Fruit fly (Drosophila melanogaster): ENCODE results near the gene inaF-C.

inaF-C gene

DNA sequence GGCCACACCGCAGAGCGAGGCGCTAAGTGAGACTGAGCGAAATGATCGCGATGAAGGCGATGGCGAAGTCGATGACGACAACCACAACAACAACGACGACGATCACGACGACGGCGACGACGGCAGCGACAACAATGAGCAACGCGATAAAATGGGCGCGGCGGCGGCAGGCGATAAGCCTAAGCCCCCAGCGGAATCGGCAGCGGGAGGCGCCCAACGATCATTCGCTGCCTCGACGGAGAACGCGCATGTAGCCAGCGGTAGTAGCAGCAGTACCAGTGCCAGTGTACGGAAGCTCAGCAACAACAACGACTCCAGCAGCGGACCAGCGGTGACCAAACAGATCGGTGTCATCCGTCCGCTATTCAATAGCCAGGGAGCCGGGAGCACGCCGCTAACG, 48.1 kb downstream of the inaF-C start (continued):
- TF ChIP-seq Med (GFP tag) (peak; percentile 61), GATAe (GFP tag; conservative IDR thresholded peaks at IDR 0.05) (peak; percentile 54), CG18476 (GFP tag; optimal IDR thresholded peaks at IDR 0.05) (no peak), insv (GFP tag; optimal IDR thresholded peaks at IDR 0.05) (no peak), repo (GFP tag; optimal IDR thresholded peaks at IDR 0.05) (no peak), Scr (GFP tag; IDR thresholded peaks at IDR 0.05; ENCODE audit: partially characterized antibody) (no peak), Meics (GFP tag; optimal IDR thresholded peaks at IDR 0.05) (no peak), lmd (GFP tag; IDR thresholded peaks at IDR 0.05) (no peak), vnd (GFP tag; IDR thresholded peaks at IDR 0.05; ENCODE audit: partially characterized antibody) (no peak), gcm (GFP tag; optimal IDR thresholded peaks at IDR 0.05) (no peak), CG9727 (GFP tag; optimal IDR thresholded peaks at IDR 0.05) (no peak), CG5245 (GFP tag; optimal IDR thresholded peaks at IDR 0.05) (no peak), CG11247 (GFP tag; IDR thresholded peaks at IDR 0.05) (no peak), CG8765 (GFP tag; IDR thresholded peaks at IDR 0.05) (no peak), lilli (GFP tag; optimal IDR thresholded peaks at IDR 0.05) (no peak), chinmo (GFP tag; IDR thresholded peaks at IDR 0.05; ENCODE audit: partially characterized antibody) (no peak), Ets65A (GFP tag) (no peak), Dll (GFP tag; IDR thresholded peaks at IDR 0.05; ENCODE audit: partially characterized antibody) (no peak), seq (GFP tag; IDR thresholded peaks at IDR 0.05) (no peak), CG4404 (GFP tag; IDR thresholded peaks at IDR 0.05) (no peak), caup (GFP tag; optimal IDR thresholded peaks at IDR 0.05; ENCODE audit: severe bottlenecking) (peak; percentile 6), CG7271 (tag; optimal IDR thresholded peaks at IDR 0.05) (no peak), CG12071 (GFP tag; optimal IDR thresholded peaks at IDR 0.05) (no peak), hbn (GFP tag; IDR thresholded peaks at IDR 0.05; ENCODE audit: partially characterized antibody) (no peak), HLHmδ (GFP tag; optimal IDR thresholded peaks at IDR 0.05) (no peak), CG15514 (GFP tag; optimal IDR thresholded peaks at IDR 0.05) (peak; percentile 20)

dm6 chrX:11681558-11682551, 49.7 kb downstream of the inaF-C start:
- TF ChIP-seq CG11456 (GFP tag; IDR thresholded peaks at IDR 0.05) (0 out of 3 replicates have a peak, but pooled peaks have one; percentile 48), wor (GFP tag; IDR thresholded peaks at IDR 0.05) (no peak), CG10462 (GFP tag; optimal IDR thresholded peaks at IDR 0.05) (peak; percentile 49), grau (tag; optimal IDR thresholded peaks at IDR 0.05) (peak; percentile 76), Sox100B (GFP tag; optimal IDR thresholded peaks at IDR 0.05) (peak; percentile 50), bowl (GFP tag; IDR thresholded peaks at IDR 0.05) (no peak), Hr39 (optimal IDR thresholded peaks at IDR 0.05) (no peak), NK7.1 (GFP tag; optimal IDR thresholded peaks at IDR 0.05) (peak; percentile 35), Fer3 (tag; optimal IDR thresholded peaks at IDR 0.05) (peak; percentile 49), croc (GFP tag; conservative IDR thresholded peaks at IDR 0.05) (no peak), tna (GFP tag; IDR thresholded peaks at IDR 0.05; ENCODE audit: partially characterized antibody) (no peak), cwo (GFP tag; optimal IDR thresholded peaks at IDR 0.05) (peak; percentile 32), CG9932 (GFP tag; IDR thresholded peaks at IDR 0.05) (peak; percentile 75), Hmx (GFP tag; optimal IDR thresholded peaks at IDR 0.05) (peak; percentile 32), gcm2 (GFP tag; optimal IDR thresholded peaks at IDR 0.05) (no peak), CG3847 (GFP tag; IDR thresholded peaks at IDR 0.05) (peak; percentile 62), CG31365 (tag; optimal IDR thresholded peaks at IDR 0.05) (no peak), CG9437 (GFP tag; optimal IDR thresholded peaks at IDR 0.05) (no peak), Nf-YB (GFP tag; optimal IDR thresholded peaks at IDR 0.05) (peak; percentile 49), Ssrp (tag; optimal IDR thresholded peaks at IDR 0.05) (peak; percentile 46), B-H2 (GFP tag; optimal IDR thresholded peaks at IDR 0.05) (peak; percentile 66), YL-1 (GFP tag; optimal IDR thresholded peaks at IDR 0.05) (peak; percentile 27), Myb (GFP tag; optimal IDR thresholded peaks at IDR 0.05) (peak; percentile 62)
